Worm (Caenorhabditis elegans): ENCODE results near the gene srh-16.
A peak's percentile ranks its signal among the peaks of the same experiment; 100 is the strongest.

Gene srh-16

DNA sequence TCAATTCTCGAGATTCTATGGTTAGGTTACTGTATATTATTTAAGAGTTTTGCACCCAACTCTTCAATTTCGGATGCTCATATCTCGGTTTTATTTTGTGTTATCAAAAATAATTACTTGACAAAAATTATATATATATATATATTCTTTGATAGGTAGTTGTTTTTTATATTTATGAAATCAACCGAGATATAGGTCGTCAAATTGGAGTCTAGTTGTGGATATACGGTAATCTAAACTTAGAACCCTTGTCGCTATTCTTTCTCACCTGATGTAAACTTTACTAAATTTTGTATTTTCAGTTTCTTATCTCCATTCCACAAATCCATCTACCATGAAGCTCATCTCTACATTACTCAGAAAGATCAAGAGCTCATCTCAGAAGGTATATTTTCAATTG is 8.5 kb upstream of the srh-16 start, which contains the start of gene F55C5.10:
Gene F55C5.10 (plus strand): TSS at position 301 of the 400 bp plus-strand sequence.
- TF ChIP-seq fkh-6 (tag; optimal IDR thresholded peaks at IDR 0.05) (no peak), T23F11.4 (GFP tag; optimal IDR thresholded peaks at IDR 0.05) (no peak)

DNA sequence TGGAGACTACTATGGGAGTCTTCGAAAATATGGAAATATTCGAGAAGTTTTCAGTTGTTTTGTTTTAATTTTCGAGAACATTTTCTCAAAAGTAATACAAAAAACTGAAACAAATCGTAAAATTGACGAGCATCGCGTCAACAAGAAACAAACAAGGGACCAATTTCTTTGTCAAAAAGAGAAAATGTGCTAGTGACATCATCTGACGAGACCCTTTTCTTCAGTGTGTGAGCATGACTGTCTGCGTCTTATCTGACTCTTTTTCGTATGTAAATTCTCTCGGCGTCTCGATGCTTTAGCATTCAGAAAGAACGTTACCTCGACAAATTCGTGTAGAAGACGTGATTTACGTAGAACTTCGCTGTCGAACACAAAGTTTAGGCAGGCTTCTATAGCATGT is 4.0 kb upstream of the srh-16 start:
- TF ChIP-seq F13H6.1 (tag; optimal IDR thresholded peaks at IDR 0.05) = no peak
- no peak for TF ChIP-seq zip-5 (tag; optimal IDR thresholded peaks at IDR 0.05)
- TF ChIP-seq ztf-16 (tag; optimal IDR thresholded peaks at IDR 0.05) = no peak
- TF ChIP-seq hlh-15 (tag; optimal IDR thresholded peaks at IDR 0.05) = no peak
- TF ChIP-seq hlh-30 (tag; optimal IDR thresholded peaks at IDR 0.05; ENCODE audit: insufficient read depth) = no peak
- no peak for TF ChIP-seq elt-2 (tag; optimal IDR thresholded peaks at IDR 0.05)
- TF ChIP-seq ets-4 (tag; optimal IDR thresholded peaks at IDR 0.05) = no peak
- no peak for TF ChIP-seq ceh-30 (tag; optimal IDR thresholded peaks at IDR 0.05)
- no peak for TF ChIP-seq dve-1 (tag; optimal IDR thresholded peaks at IDR 0.05)
- no peak for TF ChIP-seq ceh-22 (tag; optimal IDR thresholded peaks at IDR 0.05)
- TF ChIP-seq ceh-24 (tag; optimal IDR thresholded peaks at IDR 0.05) = no peak
- no peak for TF ChIP-seq K02D7.2 (tag; optimal IDR thresholded peaks at IDR 0.05)
- TF ChIP-seq ama-1 (optimal IDR thresholded peaks at IDR 0.05) = no peak
- TF ChIP-seq sox-4 (tag; optimal IDR thresholded peaks at IDR 0.05) = no peak
- TF ChIP-seq T23F11.4 (GFP tag; optimal IDR thresholded peaks at IDR 0.05) = no peak

DNA sequence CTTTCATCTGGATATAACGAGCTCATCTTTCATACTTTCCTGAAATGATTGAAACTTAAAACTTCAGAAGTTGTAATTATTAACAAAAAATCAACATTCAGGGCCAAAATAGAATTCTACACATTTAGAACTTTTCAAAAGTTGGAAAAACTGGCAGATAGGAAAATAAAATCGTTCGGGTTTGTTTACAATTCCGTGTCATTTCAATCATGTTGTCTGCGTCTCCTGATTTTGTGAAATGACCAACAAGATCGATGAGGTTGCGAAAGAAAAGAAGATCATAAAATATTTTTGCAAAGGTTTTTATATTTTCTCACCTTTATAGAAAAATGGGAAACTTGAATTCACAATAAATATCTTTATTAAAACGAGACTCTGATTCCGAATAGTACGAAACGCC is 3.1 kb upstream of the srh-16 start, which contains the start of gene rskd-1:
Gene rskd-1 (minus strand): TSS at position 39 of the 400 bp plus-strand sequence.
- TF ChIP-seq gmeb-2 (tag; optimal IDR thresholded peaks at IDR 0.05) = no peak
- TF ChIP-seq unc-55 (GFP tag; optimal IDR thresholded peaks at IDR 0.05) = peak; percentile 51
- no peak for TF ChIP-seq ttx-3 (tag; optimal IDR thresholded peaks at IDR 0.05)

DNA sequence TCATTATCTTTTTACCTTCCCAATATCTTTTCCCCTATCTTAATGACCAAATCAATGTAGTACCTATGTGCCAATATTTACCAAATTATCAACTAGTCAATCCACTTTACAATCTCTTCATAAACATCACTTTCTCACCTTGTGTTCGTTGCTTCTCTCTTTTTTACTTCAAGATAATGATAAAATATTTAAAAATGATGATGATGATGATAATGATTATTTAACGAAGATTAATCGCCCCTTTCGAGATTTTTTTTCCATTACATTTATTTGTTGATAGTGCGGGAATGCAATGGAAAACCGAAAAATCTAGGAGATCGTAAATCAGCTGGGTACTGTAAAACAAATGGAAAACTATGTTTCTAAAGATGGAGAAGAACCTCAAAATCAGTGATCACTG is 2.4 kb downstream of the srh-16 start:
- TF ChIP-seq ceh-45 (GFP tag; IDR thresholded peaks at IDR 0.05) (no peak), elt-2 (tag; optimal IDR thresholded peaks at IDR 0.05) (peak; percentile 21)

DNA sequence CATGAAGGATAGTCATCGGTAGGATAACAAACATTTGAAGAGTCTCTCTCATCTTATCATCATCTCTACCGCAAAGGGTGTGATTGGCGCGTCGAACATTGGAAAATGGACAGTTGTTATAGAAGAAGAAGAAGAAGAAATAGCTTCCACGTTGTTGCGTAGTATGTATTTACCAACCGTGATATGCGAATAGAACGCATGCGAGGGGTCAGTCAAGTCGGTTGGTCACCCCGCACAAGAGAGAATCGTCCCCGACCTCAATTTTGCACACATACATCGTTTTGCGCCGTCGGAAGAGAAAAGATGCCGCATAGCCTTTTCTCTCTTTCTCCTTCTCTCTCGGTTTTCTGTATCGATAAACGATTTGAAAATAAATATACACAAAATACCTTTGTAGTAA is 3.4 kb downstream of the srh-16 start:
- TF ChIP-seq nfya-1 (tag; optimal IDR thresholded peaks at IDR 0.05) (peak; percentile 12), dmd-4 (tag; optimal IDR thresholded peaks at IDR 0.05; ENCODE audit: borderline replicate concordance) (no peak), elt-2 (tag; optimal IDR thresholded peaks at IDR 0.05) (peak; percentile 15)

DNA sequence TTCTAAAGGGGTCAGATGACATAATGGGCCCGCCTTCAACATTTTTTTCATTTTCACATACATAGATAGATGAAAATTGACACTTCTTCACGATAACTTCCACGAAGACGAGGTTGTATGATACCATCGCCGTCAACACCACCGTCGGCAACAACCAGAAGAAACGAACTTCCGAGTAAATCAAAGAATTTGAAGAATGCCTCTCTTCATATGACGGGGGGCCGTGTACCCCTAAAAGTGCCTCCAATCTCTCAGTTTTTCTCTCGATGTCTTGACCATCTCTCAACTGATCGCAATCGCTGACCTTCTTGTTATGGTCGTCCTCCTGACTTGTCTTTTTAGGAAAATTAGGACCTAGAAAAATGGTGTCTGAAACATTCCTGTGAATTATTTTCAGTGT is 3.9 kb downstream of the srh-16 start:
- TF ChIP-seq ceh-24 (tag; optimal IDR thresholded peaks at IDR 0.05) = no peak
- no peak for TF ChIP-seq nhr-11 (tag; optimal IDR thresholded peaks at IDR 0.05)
- no peak for TF ChIP-seq ceh-6 (GFP tag; optimal IDR thresholded peaks at IDR 0.05)
- TF ChIP-seq pqm-1 (tag; optimal IDR thresholded peaks at IDR 0.05) = no peak
- no peak for TF ChIP-seq tbx-7 (tag; optimal IDR thresholded peaks at IDR 0.05)
- no peak for TF ChIP-seq pat-9 (tag; optimal IDR thresholded peaks at IDR 0.05)
- no peak for TF ChIP-seq T23F11.4 (GFP tag; optimal IDR thresholded peaks at IDR 0.05)

DNA sequence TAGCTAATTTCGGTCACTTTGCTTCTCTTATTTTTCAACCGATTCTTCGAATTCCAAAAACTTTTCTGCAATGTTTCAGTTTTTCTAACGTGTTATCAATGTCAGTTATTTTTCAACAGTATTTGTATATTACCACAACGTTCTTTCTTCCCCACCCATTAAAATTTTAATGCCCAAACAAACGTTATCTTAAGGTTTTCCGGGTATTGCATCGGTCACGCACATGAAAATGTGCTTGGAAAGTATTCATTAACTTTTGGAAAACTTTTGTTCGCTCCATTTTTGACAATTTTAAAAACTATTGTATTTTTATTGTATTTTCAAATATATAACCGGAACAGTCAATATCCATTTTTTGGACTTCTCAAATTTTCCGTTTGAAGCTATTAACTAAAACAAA is 4.5 kb downstream of the srh-16 start:
- TF ChIP-seq ceh-19 (GFP tag; optimal IDR thresholded peaks at IDR 0.05) = no peak
- no peak for TF ChIP-seq K09A11.1 (tag; optimal IDR thresholded peaks at IDR 0.05; ENCODE audit: insufficient read depth)
- TF ChIP-seq zip-5 (tag; optimal IDR thresholded peaks at IDR 0.05) = no peak
- no peak for TF ChIP-seq ceh-6 (GFP tag; optimal IDR thresholded peaks at IDR 0.05)
- no peak for TF ChIP-seq fkh-10 (GFP tag; optimal IDR thresholded peaks at IDR 0.05)
- no peak for TF ChIP-seq dmd-4 (tag; optimal IDR thresholded peaks at IDR 0.05; ENCODE audit: borderline replicate concordance)
- no peak for TF ChIP-seq unc-42 (tag; optimal IDR thresholded peaks at IDR 0.05)
- no peak for TF ChIP-seq ama-1 (optimal IDR thresholded peaks at IDR 0.05)
- no peak for TF ChIP-seq ceh-30 (tag; optimal IDR thresholded peaks at IDR 0.05)
- TF ChIP-seq F13H6.1 (tag; optimal IDR thresholded peaks at IDR 0.05) = no peak
- no peak for TF ChIP-seq C08G9.2 (tag; optimal IDR thresholded peaks at IDR 0.05)
- no peak for TF ChIP-seq rnt-1 (tag; optimal IDR thresholded peaks at IDR 0.05)
- TF ChIP-seq nhr-232 (tag; optimal IDR thresholded peaks at IDR 0.05) = no peak
- TF ChIP-seq sdc-2 (tag; optimal IDR thresholded peaks at IDR 0.05) = no peak
- TF ChIP-seq pros-1 (tag; optimal IDR thresholded peaks at IDR 0.05) = no peak
- no peak for TF ChIP-seq dve-1 (tag; optimal IDR thresholded peaks at IDR 0.05)
- no peak for TF ChIP-seq ceh-2 (tag; optimal IDR thresholded peaks at IDR 0.05)

Data from whole organism, late embryonic.